Worm (Caenorhabditis elegans): ENCODE results near the gene oac-55.
A peak's percentile ranks its signal among the peaks of the same experiment; 100 is the strongest.

oac-55 gene

DNA sequence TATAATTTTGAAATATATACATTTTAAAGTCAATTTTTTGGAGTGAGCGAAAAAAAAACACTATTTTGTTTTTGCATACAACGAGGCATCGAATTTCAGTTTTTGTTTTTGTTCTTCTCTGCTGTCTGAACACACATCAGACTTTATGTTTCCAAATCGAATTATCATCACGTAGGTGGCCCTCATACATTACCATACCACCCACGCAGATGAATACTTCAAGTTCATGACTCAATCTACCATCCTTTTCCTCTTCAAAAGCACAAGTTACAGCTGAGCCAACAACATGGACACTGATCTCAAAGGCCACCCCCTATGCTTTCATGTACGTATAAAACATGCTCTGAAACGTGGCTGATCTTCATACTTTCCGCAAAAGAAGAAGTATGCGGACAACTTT lies 28.8 kb downstream of the oac-55 start, which contains the start of gene R08F11.7:
Gene R08F11.7, plus strand, starts transcription at position 301 of the 400 bp plus-strand sequence.
- TF ChIP-seq pax-3 (tag; optimal IDR thresholded peaks at IDR 0.05) (no peak), mab-9 (GFP tag; IDR thresholded peaks at IDR 0.05) (no peak), pqm-1 (tag; optimal IDR thresholded peaks at IDR 0.05) (no peak), lin-15B (tag; optimal IDR thresholded peaks at IDR 0.05) (no peak), ceh-8 (GFP tag; optimal IDR thresholded peaks at IDR 0.05) (no peak), sptf-1 (tag; optimal IDR thresholded peaks at IDR 0.05) (no peak), ceh-82 (tag; optimal IDR thresholded peaks at IDR 0.05) (no peak), nhr-237 (tag; optimal IDR thresholded peaks at IDR 0.05) (no peak), mdl-1 (tag; optimal IDR thresholded peaks at IDR 0.05) (no peak), aly-2 (tag; optimal IDR thresholded peaks at IDR 0.05) (no peak), isw-1 (GFP tag; IDR thresholded peaks at IDR 0.05) (no peak), C16A3.4 (tag; optimal IDR thresholded peaks at IDR 0.05) (no peak), unc-98 (GFP tag; IDR thresholded peaks at IDR 0.05) (no peak), hpl-2 (GFP tag; optimal IDR thresholded peaks at IDR 0.05) (no peak), unc-30 (tag; optimal IDR thresholded peaks at IDR 0.05) (no peak), lin-14 (GFP tag; optimal IDR thresholded peaks at IDR 0.05) (no peak)

DNA sequence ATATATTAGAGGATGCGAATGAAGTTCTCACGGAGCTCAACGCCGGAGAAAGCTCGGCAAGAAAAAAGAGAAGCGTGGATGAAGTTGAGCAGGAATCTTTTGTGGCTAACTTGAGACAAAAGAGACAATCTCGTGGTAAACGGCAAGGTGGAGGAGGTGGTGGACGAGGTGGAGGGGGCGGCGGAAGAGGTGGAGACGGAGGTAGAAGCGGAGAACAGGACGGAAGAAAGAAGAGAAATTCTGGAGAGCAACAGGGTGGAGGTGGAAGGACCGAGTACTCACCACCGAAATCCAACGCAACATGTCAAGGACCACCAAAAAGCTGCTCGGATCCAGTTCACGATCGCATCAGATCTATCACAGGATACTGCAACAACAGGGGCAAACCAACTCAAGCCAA lies 29.5 kb downstream of the oac-55 start:
- TF ChIP-seq nhr-90 (tag; optimal IDR thresholded peaks at IDR 0.05; ENCODE audit: poor library complexity): no peak
- TF ChIP-seq vab-15 (tag; optimal IDR thresholded peaks at IDR 0.05): no peak

DNA sequence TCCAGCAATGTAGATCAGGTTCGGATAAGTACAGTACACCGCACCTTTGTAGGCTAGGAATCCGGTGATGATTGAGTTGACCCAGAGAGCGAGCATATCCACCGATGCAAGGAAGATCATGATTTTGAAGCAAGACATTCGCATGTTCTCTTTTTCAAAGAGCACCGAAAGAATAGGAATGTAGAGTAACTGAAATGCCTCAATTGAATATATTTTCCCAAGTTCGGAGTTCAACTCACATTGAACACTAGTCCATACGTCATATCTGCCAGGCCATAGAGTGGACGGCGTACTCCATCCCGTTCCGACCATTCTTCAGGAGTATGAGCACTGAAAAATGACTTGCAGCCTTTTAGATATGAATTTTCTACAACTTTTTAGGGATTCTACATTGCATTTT lies 38.8 kb downstream of the oac-55 start:
- TF ChIP-seq hlh-17 (GFP tag; optimal IDR thresholded peaks at IDR 0.05; ENCODE audit: borderline replicate concordance) (no peak), nhr-85 (tag) (peak; percentile 0)

DNA sequence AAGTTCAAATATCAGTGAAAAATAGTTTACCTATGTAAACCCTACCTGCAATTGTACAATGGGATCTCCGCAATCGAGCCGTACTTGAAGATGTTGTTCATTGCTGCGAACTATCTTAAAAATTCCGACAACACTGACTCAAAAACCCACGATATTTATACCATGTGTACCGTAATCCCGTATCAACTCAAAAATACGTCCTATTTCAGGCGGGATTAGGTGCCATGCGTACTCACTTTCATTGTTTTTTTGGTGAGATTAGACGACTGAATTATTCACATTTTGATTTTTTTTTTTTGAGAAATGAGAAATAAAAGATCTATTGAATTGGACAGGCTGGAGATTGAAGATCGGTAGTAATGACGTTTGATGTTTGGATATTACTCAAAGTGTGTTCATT lies 39.4 kb downstream of the oac-55 start, which contains the start of gene srt-30:
Gene srt-30, minus strand, starts transcription at position 101 of the 400 bp plus-strand sequence.
- no peak for TF ChIP-seq zag-1 (tag; optimal IDR thresholded peaks at IDR 0.05)
- TF ChIP-seq efl-1 (optimal IDR thresholded peaks at IDR 0.05): no peak
- no peak for TF ChIP-seq efl-1 (GFP tag; optimal IDR thresholded peaks at IDR 0.05 in 1 of 2)
- TF ChIP-seq dsc-1 (tag; optimal IDR thresholded peaks at IDR 0.05): no peak
- no peak for TF ChIP-seq unc-86 (tag; optimal IDR thresholded peaks at IDR 0.05)
- TF ChIP-seq aha-1 (tag; optimal IDR thresholded peaks at IDR 0.05): no peak
- no peak for TF ChIP-seq lin-13 (GFP tag; optimal IDR thresholded peaks at IDR 0.05)
- no peak for TF ChIP-seq grh-1 (GFP tag; IDR thresholded peaks at IDR 0.05)
- TF ChIP-seq unc-62 (GFP tag; optimal IDR thresholded peaks at IDR 0.05): no peak
- TF ChIP-seq nhr-11 (tag; optimal IDR thresholded peaks at IDR 0.05): no peak
- no peak for TF ChIP-seq lin-39 (tag; optimal IDR thresholded peaks at IDR 0.05)
- no peak for TF ChIP-seq ets-5 (GFP tag; IDR thresholded peaks at IDR 0.05)
- no peak for TF ChIP-seq C34B4.2 (tag; optimal IDR thresholded peaks at IDR 0.05)

DNA sequence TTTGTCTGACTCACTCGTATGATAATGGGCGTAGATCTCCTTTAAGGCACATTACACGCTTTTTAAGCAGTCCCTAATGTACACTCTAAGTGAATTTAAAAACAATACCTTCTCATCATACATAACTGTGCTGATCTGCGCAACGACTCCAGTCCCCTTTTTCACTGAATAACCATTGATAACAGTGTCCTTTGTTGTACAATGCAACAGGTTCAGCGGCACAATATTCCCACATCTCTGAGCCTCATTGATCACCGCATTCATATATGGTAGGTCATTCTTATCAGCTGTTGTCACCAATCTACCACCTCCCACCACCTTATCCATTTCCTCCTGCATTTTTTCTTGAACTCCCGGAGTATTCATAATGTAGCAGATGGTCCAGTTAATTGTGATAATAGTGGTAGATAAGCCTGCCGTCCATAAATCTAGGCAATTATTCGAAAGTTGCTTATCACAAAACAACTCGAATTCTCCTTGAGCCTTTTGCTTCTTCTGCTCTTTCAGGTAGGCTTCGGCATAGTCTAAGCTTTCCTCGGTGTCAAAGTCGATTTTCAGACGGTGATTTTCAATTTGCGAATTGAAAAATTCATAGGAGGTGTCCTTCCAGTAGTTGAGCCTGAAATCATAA lies 41.0 kb downstream of the oac-55 start:
- no peak for TF ChIP-seq tlp-1 (tag; optimal IDR thresholded peaks at IDR 0.05)
- TF ChIP-seq efl-1 (optimal IDR thresholded peaks at IDR 0.05): no peak
- TF ChIP-seq efl-1 (GFP tag; optimal IDR thresholded peaks at IDR 0.05 in 1 of 2): peak in 1 of 2 experiments; percentile 24
- TF ChIP-seq rnt-1 (tag; optimal IDR thresholded peaks at IDR 0.05): no peak
- TF ChIP-seq hpl-2 (GFP tag; optimal IDR thresholded peaks at IDR 0.05): no peak
